Worm (Caenorhabditis elegans) whole organism, mixed stage, embryonic: ENCODE measurements around the gene W02B3.4.

Source experiments
- M03D4.4 ChIP-seq: sonication (generic microtip); optimal IDR thresholded peaks from 2 replicates; lab custom pipeline; 2017; ENCODE audit warnings: mild to moderate bottlenecking, missing genetic modification characterization, missing compliant biosample characterization
- bed-3 ChIP-seq: fragments of 200-800 bp; sonication (Bioruptor generic); optimal IDR thresholded peaks from 3 replicates; lab custom pipeline; 2018; ENCODE audit warnings: mild to moderate bottlenecking, missing genetic modification characterization, moderate library complexity, missing compliant biosample characterization
- blmp-1 ChIP-seq: fragments of 150-350 bp; optimal IDR thresholded peaks from 2 replicates; lab custom pipeline; 2014; ENCODE audit warnings: missing biosample characterization, missing genetic modification characterization
- ceh-39 ChIP-seq: fragments of 150-350 bp; optimal IDR thresholded peaks from 2 replicates; lab custom pipeline; 2014; ENCODE audit warnings: missing biosample characterization, missing genetic modification characterization
- ceh-83 ChIP-seq: fragments of 200-800 bp; sonication (Bioruptor generic); optimal IDR thresholded peaks from 2 replicates; lab custom pipeline; 2018; ENCODE audit warnings: mild to moderate bottlenecking, missing genetic modification characterization, missing compliant biosample characterization
- ces-1 ChIP-seq: fragments of 150-350 bp; optimal IDR thresholded peaks from 2 replicates; lab custom pipeline; 2014; ENCODE audit warnings: missing biosample characterization, missing genetic modification reagents, missing genetic modification characterization
- cnd-1 ChIP-seq: fragments of 200-800 bp; sonication (Bioruptor generic); optimal IDR thresholded peaks from 2 replicates; lab custom pipeline; 2018; ENCODE audit warnings: mild to moderate bottlenecking, missing genetic modification characterization, missing compliant biosample characterization
- elt-1 ChIP-seq: sonication (generic microtip); optimal IDR thresholded peaks from 2 replicates; lab custom pipeline; 2017; ENCODE audit warnings: missing genetic modification characterization, mild to moderate bottlenecking, missing compliant biosample characterization, antibody characterized with exemption, moderate library complexity, borderline replicate concordance; ENCODE audit not compliant: insufficient read depth
- flh-1 ChIP-seq: fragments of 200-800 bp; sonication (Bioruptor generic); optimal IDR thresholded peaks from 2 replicates; lab custom pipeline; 2018; ENCODE audit warnings: mild to moderate bottlenecking, missing genetic modification characterization, moderate library complexity, missing compliant biosample characterization
- ham-2 ChIP-seq: fragments of 200-800 bp; sonication (Bioruptor generic); optimal IDR thresholded peaks from 2 replicates; lab custom pipeline; 2018; ENCODE audit warnings: mild to moderate bottlenecking, missing genetic modification characterization, missing compliant biosample characterization
- hlh-1 ChIP-seq: fragments of 150-350 bp; optimal IDR thresholded peaks from 2 replicates; lab custom pipeline; 2014; ENCODE audit warnings: missing biosample characterization, missing genetic modification reagents, missing genetic modification characterization
- lin-13 ChIP-seq: fragments of 150-350 bp; optimal IDR thresholded peaks from 2 replicates; lab custom pipeline; 2014; ENCODE audit warnings: missing biosample characterization, missing genetic modification characterization
- lin-32 ChIP-seq: fragments of 200-800 bp; sonication (Bioruptor generic); optimal IDR thresholded peaks from 2 replicates; lab custom pipeline; 2018; ENCODE audit warnings: mild to moderate bottlenecking, missing genetic modification characterization, missing compliant biosample characterization
- lsy-2 ChIP-seq: fragments of 150-350 bp; optimal IDR thresholded peaks from 2 replicates; lab custom pipeline; 2014; ENCODE audit warnings: missing biosample characterization, missing genetic modification characterization
- mep-1 ChIP-seq: fragments of 150-350 bp; optimal IDR thresholded peaks from 2 replicates; lab custom pipeline; 2017; ENCODE audit warnings: missing biosample characterization, missing genetic modification reagents, missing genetic modification characterization, inconsistent platforms
- nhr-12 ChIP-seq: fragments of 150-350 bp; optimal IDR thresholded peaks from 2 replicates; lab custom pipeline; 2014; ENCODE audit warnings: missing biosample characterization, missing genetic modification characterization
- nhr-237 ChIP-seq: fragments of 150-350 bp; optimal IDR thresholded peaks from 2 replicates; lab custom pipeline; 2014; ENCODE audit warnings: missing biosample characterization, missing genetic modification characterization
- nhr-28 ChIP-seq: fragments of 150-350 bp; optimal IDR thresholded peaks from 2 replicates; lab custom pipeline; 2014; ENCODE audit warnings: missing biosample characterization, missing genetic modification characterization
- nhr-76 ChIP-seq: sonication (generic microtip); optimal IDR thresholded peaks from 2 replicates; lab custom pipeline; 2017; ENCODE audit warnings: missing biosample characterization, missing genetic modification characterization
- pha-4 ChIP-seq: fragments of 150-350 bp; optimal IDR thresholded peaks from 2 replicates; lab custom pipeline; 2018; ENCODE audit warnings: missing biosample characterization, missing genetic modification reagents, missing genetic modification characterization
- sem-2 ChIP-seq: fragments of 200-800 bp; sonication (Bioruptor generic); optimal IDR thresholded peaks from 2 replicates; lab custom pipeline; 2018; ENCODE audit warnings: mild to moderate bottlenecking, missing genetic modification characterization, missing compliant biosample characterization
- snpc-4 ChIP-seq: fragments of 150-350 bp; optimal IDR thresholded peaks from 2 replicates; lab custom pipeline; 2014; ENCODE audit warnings: missing biosample characterization, missing genetic modification characterization
- tbx-8 ChIP-seq: fragments of 200-800 bp; sonication (Bioruptor generic); optimal IDR thresholded peaks from 2 replicates; lab custom pipeline; 2018; ENCODE audit warnings: mild to moderate bottlenecking, missing genetic modification characterization, moderate library complexity, missing compliant biosample characterization
- unc-120 ChIP-seq: sonication (generic microtip); optimal IDR thresholded peaks from 2 replicates; lab custom pipeline; 2017; ENCODE audit warnings: missing genetic modification characterization, missing compliant biosample characterization; ENCODE audit not compliant: poor library complexity, severe bottlenecking
- unc-39 ChIP-seq: fragments of 150-350 bp; optimal IDR thresholded peaks from 2 replicates; lab custom pipeline; 2014; ENCODE audit warnings: missing biosample characterization, missing genetic modification characterization
- unc-62 ChIP-seq: fragments of 150-350 bp; optimal IDR thresholded peaks from 2 replicates; lab custom pipeline; 2014; ENCODE audit warnings: missing biosample characterization, missing genetic modification reagents, missing genetic modification characterization
- zip-8 ChIP-seq: fragments of 150-350 bp; optimal IDR thresholded peaks from 2 replicates; lab custom pipeline; 2014; ENCODE audit warnings: missing biosample characterization, missing genetic modification characterization
- ztf-11 ChIP-seq: fragments of 150-350 bp; optimal IDR thresholded peaks from 2 replicates; lab custom pipeline; 2014; ENCODE audit warnings: missing biosample characterization, missing genetic modification characterization

The W02B3.4 gene

ce11 chrIII:640198-640803 lies 42.9 kb downstream of the W02B3.4 start, which contains the start of the genes tag-266 and tag-267 (continued):
- no peak for TF ChIP-seq unc-39 (tag; lab: Kevin White, UChicago)
- TF ChIP-seq ceh-83 (GFP tag; lab: Kevin White, UChicago), result peak; percentile 5
- peak; percentile 63 for TF ChIP-seq ces-1 (GFP tag; lab: Kevin White, UChicago)
- TF ChIP-seq snpc-4, result no peak
- TF ChIP-seq sem-2, result peak; percentile 28
- TF ChIP-seq flh-1 (GFP tag; lab: Kevin White, UChicago), result no peak
- TF ChIP-seq unc-120, result peak; percentile 15
- no peak for TF ChIP-seq nhr-12
- TF ChIP-seq unc-62 (GFP tag; lab: Kevin White, UChicago), result no peak

- TF ChIP-seq nhr-237 (no peak), bed-3 (GFP tag; lab: Kevin White, UChicago) (no peak), zip-8 (tag; lab: Kevin White, UChicago) (no peak), cnd-1 (tag; lab: Kevin White, UChicago) (no peak), unc-39 (tag; lab: Kevin White, UChicago) (no peak), mep-1 (tag; lab: Kevin White, UChicago) (no peak), tbx-8 (GFP tag; lab: Kevin White, UChicago) (no peak), M03D4.4 (no peak), lsy-2 (tag; lab: Kevin White, UChicago) (no peak), ztf-11 (tag; lab: Kevin White, UChicago) (no peak), ceh-39 (tag; lab: Kevin White, UChicago) (no peak), ceh-83 (GFP tag; lab: Kevin White, UChicago) (no peak), nhr-76 (tag; lab: Kevin White, UChicago) (no peak), elt-1 (tag; lab: Kevin White, UChicago) (no peak)
These were observed 44.9 kb downstream of the W02B3.4 start, which contains the start of gene sbds-1 for ce11 chrIII:638319-638718. Gene sbds-1 (minus strand): TSS chrIII:638419.

ce11 chrIII:636067-636466 lies 47.2 kb downstream of the W02B3.4 start, which contains the start of gene T19C3.7:
Gene T19C3.7 (minus strand): TSS chrIII:636167.
- TF ChIP-seq unc-39 (tag; lab: Kevin White, UChicago), result no peak
- no peak for TF ChIP-seq pha-4 (tag; lab: Kevin White, UChicago)
- no peak for TF ChIP-seq ceh-83 (GFP tag; lab: Kevin White, UChicago)
- no peak for TF ChIP-seq nhr-76 (tag; lab: Kevin White, UChicago)
- no peak for TF ChIP-seq blmp-1
- TF ChIP-seq ham-2, result no peak
- no peak for TF ChIP-seq lsy-2 (tag; lab: Kevin White, UChicago)
- TF ChIP-seq, all 35 proteins: peak for 0

ce11 chrIII:634618-635017 lies 48.6 kb downstream of the W02B3.4 start, which contains the start of gene fem-2:
Gene fem-2 (minus strand): TSS chrIII:634626.
- TF ChIP-seq ces-1 (GFP tag; lab: Kevin White, UChicago), result peak; percentile 83
- no peak for TF ChIP-seq nhr-237
- TF ChIP-seq flh-1 (GFP tag; lab: Kevin White, UChicago), result no peak

ce11 chrIII:631421-631820 lies 51.8 kb downstream of the W02B3.4 start, which contains the start of gene T19C3.6:
Gene T19C3.6 (minus strand): TSS chrIII:631521.
- TF ChIP-seq elt-1 (tag; lab: Kevin White, UChicago) (no peak), lin-32 (no peak), hlh-1 (tag; lab: Kevin White, UChicago) (no peak), ces-1 (GFP tag; lab: Kevin White, UChicago) (no peak), mep-1 (tag; lab: Kevin White, UChicago) (no peak), ceh-83 (GFP tag; lab: Kevin White, UChicago) (no peak), nhr-28 (tag; lab: Kevin White, UChicago) (no peak), lin-13 (tag; lab: Kevin White, UChicago) (no peak), blmp-1 (no peak), nhr-237 (no peak), unc-62 (GFP tag; lab: Kevin White, UChicago) (no peak)
